Worm (Caenorhabditis elegans): ENCODE data around the gene Y77E11A.8.

Y77E11A.8 gene

ce11 chrIV:1406267-1406666 is 18.6 kb downstream of the Y77E11A.8 start, which contains the start of gene spp-31 (continued):
- no peak for TF ChIP-seq F49E8.2 (tag; optimal IDR thresholded peaks at IDR 0.05; ENCODE audit: borderline replicate concordance)

DNA sequence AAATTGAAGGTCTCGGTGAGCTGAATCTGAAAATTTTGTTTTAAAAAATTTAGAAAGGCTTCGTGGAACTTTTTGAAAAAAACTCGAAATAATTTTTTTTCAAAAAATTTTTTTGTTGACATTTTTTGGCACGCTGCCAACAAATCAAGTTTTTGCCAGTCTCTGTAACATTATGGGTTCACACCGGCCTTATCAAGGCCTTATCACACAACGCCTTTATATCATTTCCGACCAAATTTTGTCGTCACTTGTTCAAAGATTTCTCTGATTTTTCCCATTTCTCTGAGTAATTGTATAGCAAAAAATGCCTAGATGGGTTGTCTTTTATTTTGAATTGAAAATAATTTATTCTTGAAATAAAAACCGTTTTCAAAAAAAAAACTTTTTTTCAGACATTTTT is 19.1 kb downstream of the Y77E11A.8 start:
- TF ChIP-seq dmd-6 (GFP tag; IDR thresholded peaks at IDR 0.05) (peak; percentile 45; the same call in 1 of the 2 replicates), jun-1 (tag; optimal IDR thresholded peaks at IDR 0.05) (no peak), lsy-2 (tag; optimal IDR thresholded peaks at IDR 0.05) (peak in 1 of 2 experiments; percentile 3), nhr-28 (tag; optimal IDR thresholded peaks at IDR 0.05) (peak; percentile 38), mxl-2 (GFP tag; conservative IDR thresholded peaks at IDR 0.05) (no peak), hlh-11 (tag; optimal IDR thresholded peaks at IDR 0.05) (peak; percentile 23), daf-8 (GFP tag; IDR thresholded peaks at IDR 0.05) (no peak), rbr-2 (tag; optimal IDR thresholded peaks at IDR 0.05) (no peak), nhr-48 (tag; optimal IDR thresholded peaks at IDR 0.05) (peak; percentile 20), duxl-1 (tag; optimal IDR thresholded peaks at IDR 0.05; ENCODE audit: poor library complexity) (no peak), madf-5 (GFP tag; IDR thresholded peaks at IDR 0.05) (no peak), ceh-28 (tag; optimal IDR thresholded peaks at IDR 0.05) (no peak), Y105C5A.15 (GFP tag; IDR thresholded peaks at IDR 0.05) (no peak), nhr-25 (tag; optimal IDR thresholded peaks at IDR 0.05; ENCODE audit: borderline replicate concordance, insufficient read depth) (no peak), lin-15B (tag; optimal IDR thresholded peaks at IDR 0.05) (no peak), aha-1 (tag) (peak; percentile 36), ZK546.5 (tag; optimal IDR thresholded peaks at IDR 0.05) (no peak), F26F4.8 (GFP tag; conservative IDR thresholded peaks at IDR 0.05) (no peak), dve-1 (tag; optimal IDR thresholded peaks at IDR 0.05; ENCODE audit: insufficient read depth) (peak; percentile 22), nhr-237 (tag; optimal IDR thresholded peaks at IDR 0.05) (no peak)

DNA sequence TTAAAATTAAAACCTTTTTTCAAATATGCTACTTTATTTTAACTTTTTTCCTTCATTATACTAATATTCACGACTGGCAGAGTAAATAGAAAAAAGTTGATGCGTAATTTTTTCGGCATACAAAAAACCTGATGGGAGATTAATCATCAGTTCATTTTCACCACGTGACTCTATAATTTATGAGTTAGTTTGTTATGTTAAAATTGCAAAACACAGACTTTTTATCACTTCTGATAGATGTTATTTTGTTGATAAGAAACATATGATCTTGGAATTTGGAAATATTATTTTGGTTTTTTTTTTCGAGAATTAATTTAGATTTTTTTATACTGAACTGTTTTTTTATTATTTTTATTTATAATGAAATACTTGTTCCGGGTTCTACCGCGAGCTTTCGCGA is 20.9 kb downstream of the Y77E11A.8 start:
- TF ChIP-seq R02D3.7 (tag; optimal IDR thresholded peaks at IDR 0.05) (no peak), ceh-82 (tag; optimal IDR thresholded peaks at IDR 0.05) (no peak), daf-16 (GFP tag; optimal IDR thresholded peaks at IDR 0.05) (no peak), daf-16 (tag; optimal IDR thresholded peaks at IDR 0.05) (peak; percentile 55), dve-1 (tag; optimal IDR thresholded peaks at IDR 0.05; ENCODE audit: insufficient read depth) (peak; percentile 30), hlh-30 (tag; optimal IDR thresholded peaks at IDR 0.05; ENCODE audit: insufficient read depth) (peak; percentile 51), dmd-6 (GFP tag; IDR thresholded peaks at IDR 0.05) (no peak), gei-8 (GFP tag; optimal IDR thresholded peaks at IDR 0.05) (no peak), ZK337.2 (GFP tag; IDR thresholded peaks at IDR 0.05) (no peak), ces-1 (GFP tag; optimal IDR thresholded peaks at IDR 0.05) (no peak), nhr-6 (tag; optimal IDR thresholded peaks at IDR 0.05) (no peak)

- TF ChIP-seq lin-38 (GFP tag; IDR thresholded peaks at IDR 0.05) (no peak), unc-62 (GFP tag; optimal IDR thresholded peaks at IDR 0.05 in 1 of 2) (peak in 1 of 2 experiments; percentile 65), unc-62 (tag; optimal IDR thresholded peaks at IDR 0.05) (no peak), set-16 (GFP tag; IDR thresholded peaks at IDR 0.05) (no peak), tag-97 (GFP tag; IDR thresholded peaks at IDR 0.05) (no peak), ceh-28 (tag; optimal IDR thresholded peaks at IDR 0.05) (peak; percentile 55), lin-1 (GFP tag; IDR thresholded peaks at IDR 0.05) (no peak), snpc-4 (tag; optimal IDR thresholded peaks at IDR 0.05) (no peak), spr-3 (GFP tag; optimal IDR thresholded peaks at IDR 0.05) (no peak)
Observed at ce11 chrIV:1400016-1400415, 24.8 kb downstream of the Y77E11A.8 start.

All from whole organism, L4 larva.